Fruit fly (Drosophila melanogaster) whole organism, pupa: Measurements from ENCODE around the gene CG32267.

Experiments
- EcR ChIP-seq: fragments of 200-800 bp; sonication (Bioruptor generic); optimal IDR thresholded peaks from 3 replicates; lab custom pipeline; 2019; ENCODE audit warnings: missing biosample characterization, missing genetic modification characterization, mild to moderate bottlenecking, moderate library complexity, missing genetic modification reagents
- gl ChIP-seq: fragments of 200-800 bp; sonication (Bioruptor generic); optimal IDR thresholded peaks from 2 replicates; lab custom pipeline; 2018; ENCODE audit warnings: missing biosample characterization, mild to moderate bottlenecking, missing genetic modification characterization

- TF ChIP-seq EcR (GFP tag; lab: Kevin White, UChicago) (no peak), gl (tag; lab: Kevin White, UChicago) (no peak)
These were observed 19.2 kb downstream of the CG32267 start for dm6 chr3L:3452684-3453083.
